Fruit fly (Drosophila melanogaster) whole organism, adult: ENCODE results near the gene CG13026.

Experiments
- Crg-1 ChIP-seq: fragments of 200-800 bp; sonication (Bioruptor generic); optimal IDR thresholded peaks from 2 replicates; lab custom pipeline; 2016; ENCODE audit warnings: missing biosample characterization, missing genetic modification characterization
- pad ChIP-seq: fragments of 200-800 bp; sonication (Bioruptor generic); optimal IDR thresholded peaks from 3 replicates; lab custom pipeline; 2017; ENCODE audit warnings: missing biosample characterization, missing genetic modification characterization, mild to moderate bottlenecking, moderate library complexity, missing genetic modification reagents

DNA sequence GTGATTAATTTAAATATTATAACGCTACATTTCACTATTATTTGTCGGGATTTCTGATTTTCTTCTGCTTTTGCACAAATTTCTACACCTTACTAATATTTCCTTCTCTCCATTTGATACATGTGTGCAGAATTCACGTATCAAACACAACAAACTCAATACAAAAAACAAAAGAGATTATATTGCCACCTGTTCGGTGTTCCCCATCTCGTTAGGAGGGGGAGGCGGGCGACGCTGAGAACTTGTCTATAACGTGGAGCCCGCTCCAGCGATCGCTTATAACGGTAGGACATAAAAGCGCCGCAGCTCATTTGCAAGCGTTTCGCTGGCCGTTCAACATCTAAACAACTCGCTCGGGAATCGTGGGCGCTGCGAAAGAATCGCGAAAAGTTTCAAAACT lies 7.3 kb upstream of the CG13026 start, which contains the start of gene CG9701:
- TF ChIP-seq pad (GFP tag; lab: Kevin White, UChicago) (no peak), Crg-1 (GFP tag; lab: Kevin White, UChicago) (no peak)
